Fruit fly (Drosophila melanogaster) whole organism, pupa: Measurements from ENCODE around the gene CG13991.

Experiments
- CG10348 ChIP-seq: fragments of 200-800 bp; sonication (Bioruptor generic); IDR thresholded peaks from 2 replicates; pipeline ENCODE4 v1.3.6; 2022; ENCODE audit warnings: missing biosample characterization, missing genetic modification characterization
- CG12605 ChIP-seq: fragments of 200-800 bp; sonication (Bioruptor generic); IDR thresholded peaks from 2 replicates; pipeline ENCODE4 v1.3.6; 2022; ENCODE audit warnings: missing biosample characterization, missing genetic modification characterization
- CG13204 ChIP-seq: fragments of 200-800 bp; sonication (Bioruptor generic); optimal IDR thresholded peaks from 2 replicates; lab custom pipeline; 2018; ENCODE audit warnings: missing biosample characterization, mild to moderate bottlenecking, missing genetic modification characterization, moderate library complexity
- CG14655 ChIP-seq: fragments of 200-800 bp; sonication (Bioruptor generic); optimal IDR thresholded peaks from 3 replicates; lab custom pipeline; 2017; ENCODE audit warnings: mild to moderate bottlenecking, missing biosample characterization, missing genetic modification reagents, missing genetic modification characterization
- CG15710 ChIP-seq: fragments of 200-800 bp; sonication (Bioruptor generic); optimal IDR thresholded peaks from 2 replicates; lab custom pipeline; 2018; ENCODE audit warnings: missing biosample characterization, mild to moderate bottlenecking, missing genetic modification characterization, moderate library complexity
- CG17806 ChIP-seq: fragments of 200-800 bp; sonication (Bioruptor generic); optimal IDR thresholded peaks from 2 replicates; lab custom pipeline; 2018; ENCODE audit warnings: missing biosample characterization, mild to moderate bottlenecking, missing genetic modification characterization, moderate library complexity
- CG32121 ChIP-seq: fragments of 200-800 bp; sonication (Bioruptor generic); IDR thresholded peaks from 2 replicates; pipeline ENCODE4 v1.3.6; 2022; ENCODE audit warnings: missing biosample characterization, missing genetic modification characterization
- CG34367 ChIP-seq: fragments of 200-800 bp; sonication (Bioruptor generic); optimal IDR thresholded peaks from 2 replicates; lab custom pipeline; 2018; ENCODE audit warnings: missing biosample characterization, mild to moderate bottlenecking, missing genetic modification characterization
- CG4496 ChIP-seq: fragments of 200-800 bp; sonication (Bioruptor generic); IDR thresholded peaks from 3 replicates; pipeline ENCODE4 v1.3.6; 2022; ENCODE audit warnings: missing biosample characterization, missing genetic modification characterization
- CG8159 ChIP-seq: fragments of 200-800 bp; sonication (Bioruptor generic); optimal IDR thresholded peaks from 3 replicates; lab custom pipeline; 2018; ENCODE audit warnings: missing biosample characterization, mild to moderate bottlenecking, missing genetic modification characterization, moderate library complexity
- CG8301 ChIP-seq: fragments of 200-800 bp; sonication (Bioruptor generic); optimal IDR thresholded peaks from 2 replicates; lab custom pipeline; 2018; ENCODE audit warnings: missing biosample characterization, mild to moderate bottlenecking, missing genetic modification characterization
- CG9948 ChIP-seq: fragments of 200-800 bp; sonication (Bioruptor generic); optimal IDR thresholded peaks from 2 replicates; lab custom pipeline; 2018; ENCODE audit warnings: missing biosample characterization, mild to moderate bottlenecking, missing genetic modification characterization, moderate library complexity
- D1 ChIP-seq: fragments of 200-800 bp; sonication (Bioruptor generic); optimal IDR thresholded peaks from 2 replicates; lab custom pipeline; 2018; ENCODE audit warnings: missing biosample characterization, mild to moderate bottlenecking, missing genetic modification characterization, moderate library complexity
- EcR ChIP-seq: fragments of 200-800 bp; sonication (Bioruptor generic); optimal IDR thresholded peaks from 3 replicates; lab custom pipeline; 2019; ENCODE audit warnings: missing biosample characterization, missing genetic modification characterization, mild to moderate bottlenecking, moderate library complexity, missing genetic modification reagents
- Ets98B ChIP-seq: fragments of 200-800 bp; sonication (Bioruptor generic); IDR thresholded peaks from 2 replicates; pipeline ENCODE4 v1.3.6; 2022; ENCODE audit warnings: missing biosample characterization, missing genetic modification characterization
- Pif1A ChIP-seq: fragments of 200-800 bp; sonication (Bioruptor generic); optimal IDR thresholded peaks from 3 replicates; lab custom pipeline; 2016; ENCODE audit warnings: missing biosample characterization, missing genetic modification characterization
- Pif1B ChIP-seq: fragments of 200-800 bp; sonication (Bioruptor generic); optimal IDR thresholded peaks from 3 replicates; lab custom pipeline; 2016; ENCODE audit warnings: missing biosample characterization, missing genetic modification characterization
- Snoo ChIP-seq: fragments of 200-800 bp; sonication (Bioruptor generic); optimal IDR thresholded peaks from 3 replicates; lab custom pipeline; 2017; ENCODE audit warnings: missing biosample characterization, mild to moderate bottlenecking, missing genetic modification characterization, inconsistent platforms
- fd96Ca ChIP-seq: fragments of 200-800 bp; sonication (Bioruptor generic); IDR thresholded peaks from 3 replicates; pipeline ENCODE4 v1.3.6; 2022; ENCODE audit warnings: missing biosample characterization, missing genetic modification characterization
- gl ChIP-seq: fragments of 200-800 bp; sonication (Bioruptor generic); optimal IDR thresholded peaks from 2 replicates; lab custom pipeline; 2018; ENCODE audit warnings: missing biosample characterization, mild to moderate bottlenecking, missing genetic modification characterization
- rn ChIP-seq: fragments of 200-800 bp; sonication (Bioruptor generic); IDR thresholded peaks from 2 replicates; pipeline ENCODE4 v1.3.6; 2022; ENCODE audit warnings: missing biosample characterization, missing genetic modification characterization

CG13991 gene

dm6 chr2L:6177141-6177540 lies 38.0 kb downstream of the CG13991 start:
- TF ChIP-seq Pif1B (GFP tag; lab: Kevin White, UChicago): no peak
- TF ChIP-seq CG34367: no peak
- no peak for TF ChIP-seq CG15710
- TF ChIP-seq D1: no peak
- no peak for TF ChIP-seq gl
- no peak for TF ChIP-seq CG12605 (GFP tag; lab: Robert Waterston, UW)
- TF ChIP-seq CG4496 (GFP tag; lab: Robert Waterston, UW): no peak
- no peak for TF ChIP-seq CG14655
- TF ChIP-seq fd96Ca (GFP tag; lab: Robert Waterston, UW): no peak
- no peak for TF ChIP-seq CG13204
- no peak for TF ChIP-seq rn (GFP tag; lab: Robert Waterston, UW)
- no peak for TF ChIP-seq CG32121 (GFP tag; lab: Robert Waterston, UW)
- no peak for TF ChIP-seq CG10348 (GFP tag; lab: Robert Waterston, UW)
- no peak for TF ChIP-seq EcR (GFP tag; lab: Kevin White, UChicago)
- TF ChIP-seq Snoo (tag; lab: Kevin White, UChicago): no peak
- TF ChIP-seq Ets98B (GFP tag; lab: Robert Waterston, UW): no peak

- no peak for TF ChIP-seq CG14655
Measured at dm6 chr2L:6178118-6178739, 39.0 kb downstream of the CG13991 start.

dm6 chr2L:6178740-6179633 lies 39.8 kb downstream of the CG13991 start, which contains the start of gene smal:
TSS of gene smal (plus strand) at chr2L:6179133.
- peak; percentile 13 for TF ChIP-seq CG14655
- TF ChIP-seq CG9948: no peak
- peak; percentile 13 for TF ChIP-seq Pif1B (GFP tag; lab: Kevin White, UChicago)
- no peak for TF ChIP-seq CG8301 (tag; lab: Kevin White, UChicago)
- peak; percentile 16; the same call in 1 of the 2 replicates for TF ChIP-seq Ets98B (GFP tag; lab: Robert Waterston, UW)
- peak; percentile 11 for TF ChIP-seq Snoo (tag; lab: Kevin White, UChicago)
- peak; percentile 69 for TF ChIP-seq CG12605 (GFP tag; lab: Robert Waterston, UW)
- no peak for TF ChIP-seq gl
- TF ChIP-seq EcR (GFP tag; lab: Kevin White, UChicago): peak; percentile 7
- no peak for TF ChIP-seq fd96Ca (GFP tag; lab: Robert Waterston, UW)
- TF ChIP-seq CG13204: peak; percentile 27
- TF ChIP-seq CG15710: no peak
- no peak for TF ChIP-seq CG10348 (GFP tag; lab: Robert Waterston, UW)
- TF ChIP-seq CG8159 (tag; lab: Kevin White, UChicago): no peak
- peak; percentile 48; the same call in 1 of the 2 replicates for TF ChIP-seq CG32121 (GFP tag; lab: Robert Waterston, UW)
- TF ChIP-seq CG4496 (GFP tag; lab: Robert Waterston, UW): peak; percentile 71; the same call in 2 of the 3 replicates
- no peak for TF ChIP-seq rn (GFP tag; lab: Robert Waterston, UW)
- TF ChIP-seq CG34367: no peak
- TF ChIP-seq D1: peak; percentile 4
- no peak for TF ChIP-seq Pif1A (GFP tag; lab: Kevin White, UChicago)
- no peak for TF ChIP-seq CG17806 (tag; lab: Kevin White, UChicago)

dm6 chr2L:6179990-6180389 lies 40.8 kb downstream of the CG13991 start:
- TF ChIP-seq CG34367 (no peak), CG17806 (tag; lab: Kevin White, UChicago) (no peak), CG8159 (tag; lab: Kevin White, UChicago) (no peak), CG32121 (GFP tag; lab: Robert Waterston, UW) (no peak), CG9948 (no peak), CG14655 (no peak), CG15710 (no peak), CG12605 (GFP tag; lab: Robert Waterston, UW) (no peak), rn (GFP tag; lab: Robert Waterston, UW) (no peak), Snoo (tag; lab: Kevin White, UChicago) (no peak), Ets98B (GFP tag; lab: Robert Waterston, UW) (no peak), D1 (no peak), CG10348 (GFP tag; lab: Robert Waterston, UW) (no peak), CG8301 (tag; lab: Kevin White, UChicago) (no peak), CG4496 (GFP tag; lab: Robert Waterston, UW) (no peak), fd96Ca (GFP tag; lab: Robert Waterston, UW) (no peak), EcR (GFP tag; lab: Kevin White, UChicago) (no peak), Pif1B (GFP tag; lab: Kevin White, UChicago) (no peak), gl (no peak)

dm6 chr2L:6186356-6186755 lies 47.2 kb downstream of the CG13991 start:
- no peak for TF ChIP-seq CG8301 (tag; lab: Kevin White, UChicago)

dm6 chr2L:6193004-6193566 lies 53.9 kb downstream of the CG13991 start:
- TF ChIP-seq fd96Ca (GFP tag; lab: Robert Waterston, UW) (no peak), Snoo (tag; lab: Kevin White, UChicago) (no peak), CG14655 (no peak), Pif1A (GFP tag; lab: Kevin White, UChicago) (no peak), CG13204 (no peak), gl (no peak), CG12605 (GFP tag; lab: Robert Waterston, UW) (no peak), D1 (no peak), Ets98B (GFP tag; lab: Robert Waterston, UW) (no peak), CG8301 (tag; lab: Kevin White, UChicago) (no peak), CG32121 (GFP tag; lab: Robert Waterston, UW) (no peak), rn (GFP tag; lab: Robert Waterston, UW) (no peak), CG15710 (no peak), CG34367 (no peak), CG9948 (no peak), Pif1B (GFP tag; lab: Kevin White, UChicago) (no peak), CG17806 (tag; lab: Kevin White, UChicago) (no peak), CG8159 (tag; lab: Kevin White, UChicago) (no peak), EcR (GFP tag; lab: Kevin White, UChicago) (no peak), CG4496 (GFP tag; lab: Robert Waterston, UW) (no peak)
- TF ChIP-seq, all 21 proteins: peak for 0
